Fruit fly (Drosophila melanogaster) whole organism, embryonic: ENCODE measurements around the gene CG43131.

ENCODE experiments used
- CG10274 ChIP-seq: fragments of 200-800 bp; sonication (Bioruptor generic); optimal IDR thresholded peaks from 3 replicates; lab custom pipeline; 2017; ENCODE audit warnings: missing biosample characterization, mild to moderate bottlenecking, missing genetic modification characterization
- CG11247 ChIP-seq: fragments of 200-800 bp; sonication (Bioruptor generic); IDR thresholded peaks from 2 replicates; pipeline ENCODE4 v1.3.6; 2022; ENCODE audit warnings: missing biosample characterization, missing genetic modification characterization
- CG13296 ChIP-seq: fragments of 200-800 bp; sonication (Bioruptor generic); optimal IDR thresholded peaks from 3 replicates; lab custom pipeline; 2018; ENCODE audit warnings: missing biosample characterization, mild to moderate bottlenecking, missing genetic modification characterization
- CG15073 ChIP-seq: fragments of 200-800 bp; sonication (Bioruptor generic); optimal IDR thresholded peaks from 2 replicates; lab custom pipeline; 2016; ENCODE audit warnings: missing biosample characterization, missing genetic modification characterization
- CG1529 ChIP-seq: fragments of 200-800 bp; sonication (Bioruptor generic); optimal IDR thresholded peaks from 3 replicates; lab custom pipeline; 2018; ENCODE audit warnings: missing biosample characterization, missing genetic modification characterization
- CG15479 ChIP-seq: fragments of 200-800 bp; sonication (Bioruptor generic); optimal IDR thresholded peaks from 3 replicates; lab custom pipeline; 2019; ENCODE audit warnings: missing biosample characterization, mild to moderate bottlenecking, missing genetic modification characterization, moderate library complexity
- CG16779 ChIP-seq: fragments of 200-800 bp; sonication (Bioruptor generic); IDR thresholded peaks from 2 replicates; pipeline ENCODE4 v1.3.6; 2022; ENCODE audit warnings: missing biosample characterization, missing genetic modification characterization
- CG17328 ChIP-seq: fragments of 200-800 bp; sonication (Bioruptor generic); IDR thresholded peaks from 2 replicates; pipeline ENCODE4 v1.3.6; 2022; ENCODE audit warnings: missing biosample characterization, missing genetic modification characterization
- CG2678 ChIP-seq: fragments of 200-800 bp; sonication (Bioruptor generic); optimal IDR thresholded peaks from 3 replicates; lab custom pipeline; 2019; ENCODE audit warnings: missing biosample characterization, mild to moderate bottlenecking, missing genetic modification characterization, moderate library complexity
- CG3281 ChIP-seq: fragments of 200-800 bp; sonication (Bioruptor generic); optimal IDR thresholded peaks from 3 replicates; lab custom pipeline; 2017; ENCODE audit warnings: missing biosample characterization, mild to moderate bottlenecking, missing genetic modification characterization
- CG34224 ChIP-seq: fragments of 200-800 bp; sonication (Bioruptor generic); IDR thresholded peaks from 3 replicates; pipeline ENCODE4 v1.3.6; 2022; ENCODE audit warnings: missing biosample characterization, missing genetic modification characterization; ENCODE audit not compliant: partially characterized antibody
- CG34376 ChIP-seq: fragments of 200-800 bp; sonication (Bioruptor generic); optimal IDR thresholded peaks from 2 replicates; lab custom pipeline; 2018; ENCODE audit warnings: missing biosample characterization, mild to moderate bottlenecking, missing genetic modification characterization
- CG4820 ChIP-seq: fragments of 200-800 bp; sonication (Bioruptor generic); optimal IDR thresholded peaks from 3 replicates; lab custom pipeline; 2016; ENCODE audit warnings: missing biosample characterization, missing genetic modification characterization
- CG7357 ChIP-seq: fragments of 200-800 bp; sonication (Bioruptor generic); IDR thresholded peaks from 3 replicates; pipeline ENCODE4 v1.3.6; 2022; ENCODE audit warnings: missing biosample characterization, missing genetic modification characterization
- CG7372 ChIP-seq: fragments of 200-800 bp; sonication (Bioruptor generic); IDR thresholded peaks from 2 replicates; pipeline ENCODE4 v1.3.6; 2022; ENCODE audit warnings: missing biosample characterization, missing genetic modification characterization
- CG8290 ChIP-seq, 3 experiments: fragments of 200-800 bp; sonication (Bioruptor generic); optimal IDR thresholded peaks; 2 replicates each; lab custom pipeline; 2016 to 2019; ENCODE audit warnings: missing biosample characterization in 3 of 3, missing genetic modification characterization in 3 of 3, mild to moderate bottlenecking in 2 of 3, moderate library complexity in 1 of 3
- CG8765 ChIP-seq: fragments of 200-800 bp; sonication (Bioruptor generic); IDR thresholded peaks from 2 replicates; pipeline ENCODE4 v1.3.6; 2022; ENCODE audit warnings: missing biosample characterization, missing genetic modification characterization
- CG9817 ChIP-seq: fragments of 200-800 bp; sonication (Bioruptor generic); optimal IDR thresholded peaks from 2 replicates; lab custom pipeline; 2018; ENCODE audit warnings: missing biosample characterization, mild to moderate bottlenecking, missing genetic modification characterization, moderate library complexity
- CG9876 ChIP-seq: fragments of 200-800 bp; sonication (Bioruptor generic); optimal IDR thresholded peaks from 2 replicates; lab custom pipeline; 2016; ENCODE audit warnings: missing biosample characterization, missing genetic modification characterization
- D ChIP-seq, 2 experiments: fragments of 200-800 bp in 1 of 2; fragments of >200 bp in 1 of 2; sonication (Bioruptor generic) in 1 of 2; optimal IDR thresholded peaks; 2 replicates in 1 of 2; 3 replicates in 1 of 2; lab custom pipeline; 2017; ENCODE audit warnings: mild to moderate bottlenecking in 1 of 2, missing biosample characterization in 1 of 2, missing genetic modification characterization in 1 of 2, missing genetic modification reagents in 1 of 2
- Dip2 ChIP-seq: fragments of 200-800 bp; sonication (Bioruptor generic); IDR thresholded peaks from 2 replicates; pipeline ENCODE4 v1.3.6; 2022; ENCODE audit warnings: missing biosample characterization, missing genetic modification characterization
- Doc2 ChIP-seq: fragments of 200-800 bp; sonication (Bioruptor generic); IDR thresholded peaks from 2 replicates; pipeline ENCODE4 v1.3.6; 2022; ENCODE audit warnings: missing biosample characterization, missing genetic modification characterization
- Dref ChIP-seq: fragments of 200-800 bp; sonication (Bioruptor generic); IDR thresholded peaks from 2 replicates; pipeline ENCODE4 v1.3.6; 2022; ENCODE audit warnings: missing biosample characterization, missing genetic modification characterization
- Drgx ChIP-seq: fragments of 200-800 bp; sonication (Bioruptor generic); IDR thresholded peaks from 2 replicates; pipeline ENCODE4 v1.3.6; 2022; ENCODE audit warnings: missing biosample characterization, missing genetic modification characterization
- HLH54F ChIP-seq: fragments of 200-800 bp; sonication (Bioruptor generic); optimal IDR thresholded peaks from 3 replicates; lab custom pipeline; 2016; ENCODE audit warnings: missing biosample characterization, missing genetic modification characterization
- Hsf ChIP-seq: fragments of 200-800 bp; sonication (Bioruptor generic); optimal IDR thresholded peaks from 3 replicates; lab custom pipeline; 2016; ENCODE audit warnings: missing biosample characterization, missing genetic modification characterization
- MBD-R2 ChIP-seq: fragments of 200-800 bp; sonication (Bioruptor generic); IDR thresholded peaks from 2 replicates; pipeline ENCODE4 v1.3.6; 2022; ENCODE audit warnings: missing biosample characterization, missing genetic modification characterization
- NC2α ChIP-seq: fragments of 200-800 bp; sonication (Bioruptor generic); optimal IDR thresholded peaks from 2 replicates; lab custom pipeline; 2016; ENCODE audit warnings: missing biosample characterization, missing genetic modification characterization
- Optix ChIP-seq: fragments of 200-800 bp; sonication (Bioruptor generic); IDR thresholded peaks from 3 replicates; pipeline ENCODE4 v1.3.6; 2022; ENCODE audit warnings: missing biosample characterization, missing genetic modification characterization
- Sox102F ChIP-seq: fragments of 200-800 bp; sonication (Bioruptor generic); optimal IDR thresholded peaks from 2 replicates; lab custom pipeline; 2018; ENCODE audit warnings: missing biosample characterization, mild to moderate bottlenecking, missing genetic modification characterization, moderate library complexity
- Tbp ChIP-seq: fragments of >200 bp; optimal IDR thresholded peaks from 2 replicates; lab custom pipeline; 2018; ENCODE audit warnings: missing biosample characterization, missing genetic modification characterization
- az2 ChIP-seq: fragments of 200-800 bp; sonication (Bioruptor generic); optimal IDR thresholded peaks from 3 replicates; lab custom pipeline; 2016; ENCODE audit warnings: missing biosample characterization, missing genetic modification characterization
- cg ChIP-seq: fragments of 200-800 bp; sonication (Bioruptor generic); optimal IDR thresholded peaks from 3 replicates; lab custom pipeline; 2019; ENCODE audit warnings: missing biosample characterization, mild to moderate bottlenecking, missing genetic modification characterization, moderate library complexity
- chif ChIP-seq, 2 experiments: fragments of 200-800 bp; sonication (Bioruptor generic); optimal IDR thresholded peaks; 3 replicates each; lab custom pipeline; 2016; ENCODE audit warnings: missing biosample characterization in 2 of 2, missing genetic modification characterization in 2 of 2
- crol ChIP-seq: fragments of 200-800 bp; sonication (Bioruptor generic); IDR thresholded peaks from 2 replicates; pipeline ENCODE4 v1.3.6; 2022; ENCODE audit warnings: missing biosample characterization, missing genetic modification characterization
- da ChIP-seq: fragments of 200-800 bp; sonication (Bioruptor generic); optimal IDR thresholded peaks from 2 replicates; lab custom pipeline; 2016; ENCODE audit warnings: missing biosample characterization, missing genetic modification characterization
- dan ChIP-seq: fragments of 200-800 bp; sonication (Bioruptor generic); IDR thresholded peaks from 2 replicates; pipeline ENCODE4 v1.3.6; 2022; ENCODE audit warnings: missing biosample characterization, missing genetic modification characterization
- dmrt11E ChIP-seq: fragments of 200-800 bp; sonication (Bioruptor generic); optimal IDR thresholded peaks from 3 replicates; lab custom pipeline; 2018; ENCODE audit warnings: missing biosample characterization, mild to moderate bottlenecking, missing genetic modification characterization, moderate library complexity
- dpn ChIP-seq, 2 experiments: fragments of 200-800 bp; sonication (Bioruptor generic); optimal IDR thresholded peaks; 3 replicates each; lab custom pipeline; 2016; ENCODE audit warnings: missing biosample characterization in 2 of 2, missing genetic modification characterization in 2 of 2
- gsb-n ChIP-seq: fragments of 200-800 bp; sonication (Bioruptor generic); optimal IDR thresholded peaks from 3 replicates; lab custom pipeline; 2018; ENCODE audit warnings: missing biosample characterization, mild to moderate bottlenecking, missing genetic modification characterization
- ham ChIP-seq: fragments of 200-800 bp; sonication (Bioruptor generic); IDR thresholded peaks from 2 replicates; pipeline ENCODE4 v1.3.6; 2022; ENCODE audit warnings: missing biosample characterization, missing genetic modification characterization
- lab ChIP-seq: fragments of 200-800 bp; sonication (Bioruptor generic); optimal IDR thresholded peaks from 3 replicates; lab custom pipeline; 2017; ENCODE audit warnings: missing biosample characterization, missing genetic modification characterization, mild to moderate bottlenecking, moderate library complexity, missing genetic modification reagents
- lbe ChIP-seq: fragments of 200-800 bp; sonication (Bioruptor generic); optimal IDR thresholded peaks from 2 replicates; lab custom pipeline; 2016; ENCODE audit warnings: missing biosample characterization, mild to moderate bottlenecking, missing genetic modification characterization
- odd ChIP-seq: fragments of 200-800 bp; sonication (Bioruptor generic); optimal IDR thresholded peaks from 2 replicates; lab custom pipeline; 2017; ENCODE audit warnings: missing biosample characterization, mild to moderate bottlenecking, missing genetic modification characterization
- org-1 ChIP-seq: fragments of 200-800 bp; sonication (Bioruptor generic); optimal IDR thresholded peaks from 2 replicates; lab custom pipeline; 2017; ENCODE audit warnings: missing biosample characterization, missing genetic modification characterization
- peb ChIP-seq: fragments of 200-800 bp; sonication (Bioruptor generic); IDR thresholded peaks from 2 replicates; pipeline ENCODE4 v1.3.6; 2022; ENCODE audit warnings: missing biosample characterization, missing genetic modification characterization
- rib ChIP-seq: fragments of 200-800 bp; sonication (Bioruptor generic); IDR thresholded peaks from 2 replicates; pipeline ENCODE4 v1.3.6; 2022; ENCODE audit warnings: missing biosample characterization, missing genetic modification characterization
- sima ChIP-seq: fragments of 200-800 bp; sonication (Bioruptor generic); optimal IDR thresholded peaks from 2 replicates; lab custom pipeline; 2016; ENCODE audit warnings: missing biosample characterization, missing genetic modification characterization
- tap ChIP-seq: fragments of 200-800 bp; optimal IDR thresholded peaks from 3 replicates; lab custom pipeline; 2019; ENCODE audit warnings: missing biosample characterization, mild to moderate bottlenecking, missing genetic modification characterization, moderate library complexity
- ttk ChIP-seq: fragments of 200-800 bp; sonication (Bioruptor generic); IDR thresholded peaks from 2 replicates; pipeline ENCODE4 v2.1.2; 2022; ENCODE audit warnings: missing biosample characterization, missing genetic modification characterization
- twi ChIP-seq: fragments of 200-800 bp; optimal IDR thresholded peaks from 2 replicates; lab custom pipeline; 2019; ENCODE audit warnings: missing biosample characterization, mild to moderate bottlenecking, missing genetic modification characterization, moderate library complexity

Gene CG43131

dm6 chr3R:5126884-5127283 lies 17.9 kb upstream of the CG43131 start (continued):
- TF ChIP-seq da (peak; percentile 36), Dip2 (GFP tag; lab: Robert Waterston, UW) (peak; percentile 58), CG15479 (GFP tag; lab: Kevin White, UChicago) (no peak), Doc2 (GFP tag; lab: Robert Waterston, UW) (no peak), CG13296 (GFP tag; lab: Kevin White, UChicago) (no peak), rib (GFP tag; lab: Robert Waterston, UW) (no peak), Sox102F (GFP tag; lab: Kevin White, UChicago) (peak; percentile 72), dmrt11E (tag; lab: Kevin White, UChicago) (peak; percentile 47), org-1 (no peak), lbe (GFP tag; lab: Kevin White, UChicago) (no peak), CG7372 (peak; percentile 27; the same call in 1 of the 2 replicates), CG3281 (GFP tag; lab: Kevin White, UChicago) (peak; percentile 3), ttk (GFP tag; lab: Robert Waterston, UW) (no peak; the same call in 1 of the 2 replicates), Optix (GFP tag; lab: Robert Waterston, UW) (no peak), CG8290 (GFP tag; optimal IDR thresholded peaks at IDR 0.05; lab: Kevin White, UChicago) (peak; percentile 85), CG8290 (tag; optimal IDR thresholded peaks at IDR 0.05; lab: Kevin White, UChicago) (peak in 1 of 2 experiments; percentile 94), peb (no peak), cg (no peak), HLH54F (GFP tag; lab: Kevin White, UChicago) (peak; percentile 64), CG4820 (GFP tag; lab: Kevin White, UChicago) (peak; percentile 53), MBD-R2 (GFP tag; lab: Robert Waterston, UW) (peak; percentile 42; the same call in 1 of the 2 replicates), tap (tag; lab: Kevin White, UChicago) (peak; percentile 46), CG1529 (GFP tag; lab: Kevin White, UChicago) (no peak), CG34376 (GFP tag; lab: Kevin White, UChicago) (no peak), Dref (GFP tag; lab: Robert Waterston, UW) (peak; percentile 32; the same call in 1 of the 2 replicates), chif (GFP tag; optimal IDR thresholded peaks at IDR 0.05; lab: Kevin White, UChicago) (peak; percentile 65 to 79), Tbp (GFP tag; lab: Kevin White, UChicago) (no peak), CG10274 (GFP tag; lab: Kevin White, UChicago) (no peak), dan (GFP tag; lab: Robert Waterston, UW) (no peak), CG7357 (GFP tag; lab: Robert Waterston, UW) (no peak), CG9876 (GFP tag; lab: Kevin White, UChicago) (peak; percentile 86), CG17328 (no peak), NC2α (GFP tag; lab: Kevin White, UChicago) (peak; percentile 44), D (optimal IDR thresholded peaks at IDR 0.05; lab: Kevin White, UChicago) (no peak), D (GFP tag; optimal IDR thresholded peaks at IDR 0.05; lab: Kevin White, UChicago) (peak; percentile 21), Hsf (GFP tag; lab: Kevin White, UChicago) (peak; percentile 78), lab (peak; percentile 46), gsb-n (tag; lab: Kevin White, UChicago) (peak; percentile 43), Drgx (GFP tag; lab: Robert Waterston, UW) (no peak), CG2678 (peak; percentile 34), odd (GFP tag; lab: Kevin White, UChicago) (no peak), CG34224 (GFP tag; lab: Robert Waterston, UW) (no peak), CG16779 (GFP tag; lab: Robert Waterston, UW) (no peak), twi (peak; percentile 52), CG15073 (GFP tag; lab: Kevin White, UChicago) (no peak), dpn (GFP tag; optimal IDR thresholded peaks at IDR 0.05; lab: Kevin White, UChicago) (peak; percentile 79 to 80), crol (GFP tag; lab: Robert Waterston, UW) (no peak), CG8765 (GFP tag; lab: Robert Waterston, UW) (0 out of 2 replicates have a peak, but pooled peaks have one; percentile 17), CG11247 (peak; percentile 74), sima (GFP tag; lab: Kevin White, UChicago) (no peak), CG9817 (tag; lab: Kevin White, UChicago) (peak; percentile 84), ham (GFP tag; lab: Robert Waterston, UW) (no peak), az2 (GFP tag; lab: Kevin White, UChicago) (peak; percentile 67)
